Fruit fly (Drosophila melanogaster) whole organism, wandering third instar larva: ENCODE data around the gene inc.

Experiments used
- Abd-B ChIP-seq: fragments of >200 bp; optimal IDR thresholded peaks from 2 replicates; lab custom pipeline; 2017; ENCODE audit warnings: missing biosample characterization, missing genetic modification characterization
- CG32264 ChIP-seq: fragments of 200-800 bp; sonication (Bioruptor generic); optimal IDR thresholded peaks from 2 replicates; lab custom pipeline; 2016; ENCODE audit warnings: missing biosample characterization, missing genetic modification characterization
- CG9705 ChIP-seq: fragments of 200-800 bp; sonication (Bioruptor generic); optimal IDR thresholded peaks from 2 replicates; lab custom pipeline; 2018; ENCODE audit warnings: missing biosample characterization, mild to moderate bottlenecking, missing genetic modification characterization
- CrebA ChIP-seq: fragments of 200-800 bp; sonication (Bioruptor generic); optimal IDR thresholded peaks from 2 replicates; lab custom pipeline; 2016; ENCODE audit warnings: missing biosample characterization, mild to moderate bottlenecking, missing genetic modification characterization, borderline replicate concordance
- Dfd ChIP-seq: fragments of >200 bp; optimal IDR thresholded peaks from 2 replicates; lab custom pipeline; 2017; ENCODE audit warnings: missing biosample characterization, missing genetic modification characterization
- GATAd ChIP-seq: sonication (Bioruptor generic); optimal IDR thresholded peaks from 2 replicates; lab custom pipeline; 2016; ENCODE audit warnings: missing biosample characterization, missing genetic modification characterization
- HLH106 ChIP-seq: fragments of 200-800 bp; optimal IDR thresholded peaks from 3 replicates; lab custom pipeline; 2019; ENCODE audit warnings: missing biosample characterization, mild to moderate bottlenecking, missing genetic modification characterization, moderate library complexity
- Hnf4 ChIP-seq: fragments of 200-800 bp; sonication (Bioruptor generic); optimal IDR thresholded peaks from 2 replicates; lab custom pipeline; 2016; ENCODE audit warnings: missing biosample characterization, mild to moderate bottlenecking, missing genetic modification characterization
- Hr78 ChIP-seq: fragments of >200 bp; optimal IDR thresholded peaks from 2 replicates; lab custom pipeline; 2017; ENCODE audit warnings: missing biosample characterization, missing genetic modification characterization
- Hr83 ChIP-seq: fragments of 200-300 bp; sonication (Bioruptor generic); optimal IDR thresholded peaks from 2 replicates; lab custom pipeline; 2016; ENCODE audit warnings: missing biosample characterization, mild to moderate bottlenecking, missing genetic modification characterization, moderate library complexity; ENCODE audit not compliant: poor library complexity, severe bottlenecking
- Mio ChIP-seq: sonication (Bioruptor generic); optimal IDR thresholded peaks from 2 replicates; lab custom pipeline; 2016; ENCODE audit warnings: missing biosample characterization, missing genetic modification characterization
- N ChIP-seq: fragments of >200 bp; optimal IDR thresholded peaks from 2 replicates; lab custom pipeline; 2018; ENCODE audit warnings: missing biosample characterization, missing external identifiers, missing genetic modification characterization
- OdsH ChIP-seq: fragments of 200-800 bp; sonication (Bioruptor generic); optimal IDR thresholded peaks from 2 replicates; lab custom pipeline; 2016; ENCODE audit warnings: missing biosample characterization, mild to moderate bottlenecking, missing genetic modification characterization
- Rel ChIP-seq, 2 experiments: fragments of 200-800 bp; sonication (Bioruptor generic) in 1 of 2; optimal IDR thresholded peaks; 2 replicates in 1 of 2; 3 replicates in 1 of 2; lab custom pipeline; 2016 to 2019; ENCODE audit warnings: mild to moderate bottlenecking in 2 of 2, missing biosample characterization in 2 of 2, missing genetic modification characterization in 2 of 2, moderate library complexity in 1 of 2
- Sp1 ChIP-seq: fragments of 200-800 bp; sonication (Bioruptor generic); optimal IDR thresholded peaks from 3 replicates; lab custom pipeline; 2019; ENCODE audit warnings: missing biosample characterization, mild to moderate bottlenecking, missing genetic modification characterization, moderate library complexity
- Vsx2 ChIP-seq: fragments of 200-300, 225-300 bp; sonication (Bioruptor generic); optimal IDR thresholded peaks from 2 replicates; lab custom pipeline; 2018; ENCODE audit warnings: missing biosample characterization, missing genetic modification characterization; ENCODE audit not compliant: partially characterized antibody
- br ChIP-seq: fragments of 200-800 bp; sonication (Bioruptor generic); optimal IDR thresholded peaks from 2 replicates; lab custom pipeline; 2016; ENCODE audit warnings: missing biosample characterization, missing genetic modification characterization
- dl ChIP-seq, 2 experiments: fragments of 175-275, 200-275 bp in 1 of 2; fragments of 200-275 bp in 1 of 2; sonication (Bioruptor generic); optimal IDR thresholded peaks; lab custom pipeline; 2018; ENCODE audit warnings: mild to moderate bottlenecking in 2 of 2, missing biosample characterization in 2 of 2, missing genetic modification characterization in 2 of 2, moderate library complexity in 2 of 2; ENCODE audit not compliant: partially characterized antibody in 2 of 2, insufficient read depth in 1 of 2
- dmrt93B ChIP-seq: fragments of 200-800 bp; sonication (Bioruptor generic); optimal IDR thresholded peaks from 2 replicates; lab custom pipeline; 2018; ENCODE audit warnings: missing biosample characterization, mild to moderate bottlenecking, missing genetic modification characterization
- dsf ChIP-seq: sonication (Bioruptor generic); optimal IDR thresholded peaks from 2 replicates; lab custom pipeline; 2016; ENCODE audit warnings: missing biosample characterization, missing genetic modification characterization, borderline replicate concordance
- ey ChIP-seq: fragments of 200-800 bp; sonication (Bioruptor generic); optimal IDR thresholded peaks from 2 replicates; lab custom pipeline; 2016; ENCODE audit warnings: missing biosample characterization, missing genetic modification characterization
- foxo ChIP-seq, 2 experiments: fragments of 200-800 bp; sonication (Bioruptor generic); optimal IDR thresholded peaks; 2 replicates in 1 of 2; 3 replicates in 1 of 2; lab custom pipeline; 2016 to 2017; ENCODE audit warnings: missing biosample characterization in 2 of 2, missing genetic modification characterization in 2 of 2
- fru ChIP-seq: fragments of 200-800 bp; sonication (Bioruptor generic); optimal IDR thresholded peaks from 3 replicates; lab custom pipeline; 2016; ENCODE audit warnings: missing biosample characterization, mild to moderate bottlenecking, missing genetic modification characterization
- h ChIP-seq: fragments of 200-800 bp; sonication (Bioruptor generic); optimal IDR thresholded peaks from 3 replicates; lab custom pipeline; 2016; ENCODE audit warnings: missing biosample characterization, mild to moderate bottlenecking, missing genetic modification characterization
- lola ChIP-seq: fragments of >200 bp; optimal IDR thresholded peaks from 2 replicates; lab custom pipeline; 2017; ENCODE audit warnings: missing biosample characterization, missing genetic modification characterization
- pan ChIP-seq: fragments of >200 bp; optimal IDR thresholded peaks from 2 replicates; lab custom pipeline; 2017
- psq ChIP-seq: fragments of 200-800 bp; sonication (Bioruptor generic); optimal IDR thresholded peaks from 3 replicates; lab custom pipeline; 2017; ENCODE audit warnings: missing biosample characterization, mild to moderate bottlenecking, missing genetic modification characterization, moderate library complexity
- rgr ChIP-seq: fragments of 200-800 bp; sonication (Bioruptor generic); optimal IDR thresholded peaks from 3 replicates; lab custom pipeline; 2016; ENCODE audit warnings: missing biosample characterization, mild to moderate bottlenecking, missing genetic modification characterization
- sage ChIP-seq: fragments of 200-800 bp; sonication (Bioruptor generic); optimal IDR thresholded peaks from 2 replicates; lab custom pipeline; 2016; ENCODE audit warnings: missing biosample characterization, mild to moderate bottlenecking, missing genetic modification characterization
- sv ChIP-seq: fragments of 200-800 bp; sonication (Bioruptor generic); optimal IDR thresholded peaks from 3 replicates; lab custom pipeline; 2016; ENCODE audit warnings: missing biosample characterization, missing genetic modification characterization
- tai ChIP-seq: sonication (Bioruptor generic); optimal IDR thresholded peaks from 2 replicates; lab custom pipeline; 2016; ENCODE audit warnings: missing biosample characterization, missing genetic modification characterization
- usp ChIP-seq: fragments of >200 bp; optimal IDR thresholded peaks from 2 replicates; lab custom pipeline; 2017; ENCODE audit warnings: missing biosample characterization, missing genetic modification characterization

inc gene

dm6 chrX:1466505-1467381 lies 16.5 kb upstream of the inc start:
- TF ChIP-seq dmrt93B (GFP tag; lab: Kevin White, UChicago) (no peak), CG32264 (no peak), HLH106 (no peak), h (GFP tag; lab: Kevin White, UChicago) (peak; percentile 4), sv (no peak), sage (GFP tag; lab: Kevin White, UChicago) (no peak), Vsx2 (GFP tag; lab: Kevin White, UChicago) (no peak), Abd-B (GFP tag; lab: Kevin White, UChicago) (no peak), Rel (GFP tag; optimal IDR thresholded peaks at IDR 0.05; lab: Kevin White, UChicago) (no peak), Rel (tag; optimal IDR thresholded peaks at IDR 0.05; lab: Kevin White, UChicago) (peak; percentile 51), rgr (GFP tag; lab: Kevin White, UChicago) (no peak), fru (no peak), OdsH (GFP tag; lab: Kevin White, UChicago) (no peak), dl (GFP tag; optimal IDR thresholded peaks at IDR 0.05; lab: Kevin White, UChicago; ENCODE audit: insufficient read depth in 1 of 2, partially characterized antibody in 2 of 2) (no peak)

DNA sequence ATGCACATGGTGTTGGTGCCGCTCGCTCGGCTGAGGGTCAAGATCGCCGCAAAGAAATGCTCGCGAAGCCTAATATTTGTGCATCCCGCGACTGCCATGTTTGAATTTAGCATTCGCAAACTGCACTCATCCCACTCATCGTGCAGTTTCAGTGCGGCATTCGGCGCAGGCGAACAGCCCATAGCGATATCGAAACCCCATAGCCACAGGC lies 16.0 kb upstream of the inc start, which contains the start of gene CG14778:
TSS of gene CG14778 (plus strand) at position 112 of the 211 bp plus-strand sequence.
- no peak for TF ChIP-seq Abd-B (GFP tag; lab: Kevin White, UChicago)
- TF ChIP-seq lola (GFP tag; lab: Kevin White, UChicago) = no peak
- TF ChIP-seq pan (lab: Kevin White, UChicago) = no peak
- TF ChIP-seq tai (GFP tag; lab: Kevin White, UChicago) = no peak
- no peak for TF ChIP-seq Hnf4
- no peak for TF ChIP-seq br
- TF ChIP-seq Mio (GFP tag; lab: Kevin White, UChicago) = no peak
- no peak for TF ChIP-seq usp (GFP tag; lab: Kevin White, UChicago)
- TF ChIP-seq N (GFP tag; lab: Kevin White, UChicago) = no peak
- no peak for TF ChIP-seq ey (GFP tag; lab: Kevin White, UChicago)
- TF ChIP-seq Hr78 (GFP tag; lab: Kevin White, UChicago) = no peak
- no peak for TF ChIP-seq psq (GFP tag; lab: Kevin White, UChicago)
- TF ChIP-seq fru = no peak
- TF ChIP-seq OdsH (GFP tag; lab: Kevin White, UChicago) = no peak
- no peak for TF ChIP-seq Dfd (GFP tag; lab: Kevin White, UChicago)
- no peak for TF ChIP-seq Sp1 (GFP tag; lab: Kevin White, UChicago)
- no peak for TF ChIP-seq GATAd (GFP tag; lab: Kevin White, UChicago)
- no peak for TF ChIP-seq dsf

DNA sequence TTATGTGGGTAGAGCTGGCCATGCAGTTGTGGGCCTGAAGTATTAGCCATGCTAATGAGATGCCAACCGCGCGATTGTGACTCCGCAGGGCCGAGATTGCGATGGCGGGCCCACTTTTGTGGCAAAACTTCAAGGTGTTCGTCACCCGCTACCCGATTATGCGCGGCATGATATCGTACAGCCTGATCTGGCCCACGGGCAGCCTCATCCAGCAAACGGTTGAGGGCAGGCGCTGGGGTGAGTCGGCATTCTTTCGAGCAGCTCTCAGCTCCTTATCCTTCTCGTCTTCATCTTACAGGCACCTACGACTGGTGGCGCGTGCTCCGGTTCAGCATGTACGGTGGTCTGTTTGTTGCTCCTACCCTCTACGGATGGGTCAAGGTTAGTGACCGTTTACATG lies 13.6 kb upstream of the inc start, which contains the start of gene CG32808:
TSS of gene CG32808 (minus strand) at position 101 of the 400 bp plus-strand sequence.
- TF ChIP-seq rgr (GFP tag; lab: Kevin White, UChicago) (no peak), dsf (no peak), Sp1 (GFP tag; lab: Kevin White, UChicago) (no peak), OdsH (GFP tag; lab: Kevin White, UChicago) (no peak), fru (no peak), CrebA (GFP tag; lab: Kevin White, UChicago) (no peak), CG9705 (no peak), usp (GFP tag; lab: Kevin White, UChicago) (no peak)

- TF ChIP-seq N (GFP tag; lab: Kevin White, UChicago) = no peak
- TF ChIP-seq OdsH (GFP tag; lab: Kevin White, UChicago) = peak; percentile 75
- peak; percentile 74 for TF ChIP-seq ey (GFP tag; lab: Kevin White, UChicago)
- TF ChIP-seq br = peak; percentile 79
- peak; percentile 11 for TF ChIP-seq Hr83
- TF ChIP-seq dl (GFP tag; optimal IDR thresholded peaks at IDR 0.05; lab: Kevin White, UChicago; ENCODE audit: insufficient read depth in 1 of 2, partially characterized antibody in 2 of 2) = no peak
- peak; percentile 58 for TF ChIP-seq psq (GFP tag; lab: Kevin White, UChicago)
- peak; percentile 75 for TF ChIP-seq fru
- peak; percentile 84 for TF ChIP-seq h (GFP tag; lab: Kevin White, UChicago)
- TF ChIP-seq Sp1 (GFP tag; lab: Kevin White, UChicago) = peak; percentile 51
- TF ChIP-seq rgr (GFP tag; lab: Kevin White, UChicago) = peak; percentile 82
- peak in 1 of 2 experiments; percentile 83 for TF ChIP-seq foxo (GFP tag; optimal IDR thresholded peaks at IDR 0.05; lab: Kevin White, UChicago)
- TF ChIP-seq GATAd (GFP tag; lab: Kevin White, UChicago) = peak; percentile 39
- no peak for TF ChIP-seq sage (GFP tag; lab: Kevin White, UChicago)
- no peak for TF ChIP-seq lola (GFP tag; lab: Kevin White, UChicago)
- no peak for TF ChIP-seq Rel (GFP tag; optimal IDR thresholded peaks at IDR 0.05; lab: Kevin White, UChicago)
- peak; percentile 19 for TF ChIP-seq Rel (tag; optimal IDR thresholded peaks at IDR 0.05; lab: Kevin White, UChicago)
- TF ChIP-seq sv = peak; percentile 71
- peak; percentile 49 for TF ChIP-seq HLH106
Measured at dm6 chrX:1470562-1470961, 12.7 kb upstream of the inc start, which contains the start of gene pck. Gene pck (plus strand): TSS chrX:1470666.
